Fruit fly (Drosophila melanogaster) S2 (cell line): ENCODE data around the gene Chd64.

Source experiments
- CG8478 ChIP-seq: fragments of >200 bp; optimal IDR thresholded peaks from 2 replicates; lab custom pipeline; 2018
- CTCF ChIP-seq, 2 experiments: fragments of >200 bp; optimal IDR thresholded peaks; 2 replicates each; lab custom pipeline; 2018

DNA sequence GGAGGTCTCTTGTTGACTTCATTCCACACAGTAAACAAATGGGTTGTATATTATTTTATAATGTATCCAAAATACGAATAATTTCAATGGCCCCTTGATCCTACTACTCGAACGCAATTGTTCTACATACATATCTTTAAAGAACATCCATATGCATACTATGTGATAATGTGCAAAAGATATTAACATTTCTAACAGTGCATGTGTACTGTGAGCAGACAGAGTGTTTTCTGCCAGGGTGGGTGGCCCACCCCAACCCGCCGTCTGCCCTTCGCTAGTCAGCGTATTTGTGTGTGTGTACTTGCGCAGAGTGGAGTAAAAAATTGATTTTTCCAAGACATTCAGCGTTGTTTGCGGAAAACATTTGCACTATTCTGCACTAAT is 51.2 kb downstream of the Chd64 start:
- no peak for TF ChIP-seq CTCF (optimal IDR thresholded peaks at IDR 0.05; lab: Kevin White, UChicago)
- TF ChIP-seq CG8478: no peak
